Worm (Caenorhabditis elegans): ENCODE results near the gene srh-20.

ce11 chrV:4975140-4975539 lies 50.4 kb downstream of the srh-20 start, which contains the start of gene F26G5.1:
- TF ChIP-seq mls-2 (tag; optimal IDR thresholded peaks at IDR 0.05) (no peak), nhr-76 (tag; optimal IDR thresholded peaks at IDR 0.05) (no peak), unc-62 (GFP tag; optimal IDR thresholded peaks at IDR 0.05) (no peak), lin-13 (tag; optimal IDR thresholded peaks at IDR 0.05) (no peak), cnd-1 (tag; optimal IDR thresholded peaks at IDR 0.05) (no peak), mep-1 (tag; optimal IDR thresholded peaks at IDR 0.05) (no peak), hlh-1 (tag; optimal IDR thresholded peaks at IDR 0.05) (no peak), unc-39 (tag; optimal IDR thresholded peaks at IDR 0.05) (no peak), snpc-4 (tag; optimal IDR thresholded peaks at IDR 0.05) (no peak), blmp-1 (tag; optimal IDR thresholded peaks at IDR 0.05) (no peak)

Measured in whole organism, mixed stage, embryonic.